Worm (Caenorhabditis elegans) whole organism, young adult: ENCODE data around the gene F23B12.1.
A peak's percentile ranks its signal among the peaks of the same experiment; 100 is the strongest.

Experiments used
- F33H1.4 ChIP-seq: fragments of 200-800 bp; sonication (Bioruptor generic); IDR thresholded peaks from 2 replicates; pipeline ENCODE4 v1.3.6; 2022; ENCODE audit warnings: missing genetic modification reagents, missing genetic modification characterization, missing compliant biosample characterization
- F52B5.7 ChIP-seq: sonication (generic microtip); optimal IDR thresholded peaks from 2 replicates; lab custom pipeline; 2016; ENCODE audit warnings: mild to moderate bottlenecking, missing genetic modification characterization, missing compliant biosample characterization
- K11D2.4 ChIP-seq: fragments of 200-800 bp; sonication (Bioruptor generic); IDR thresholded peaks from 2 replicates; pipeline ENCODE4 v1.3.6; 2022; ENCODE audit warnings: missing genetic modification reagents, missing genetic modification characterization, missing compliant biosample characterization
- T07F8.4 ChIP-seq: sonication (generic microtip); optimal IDR thresholded peaks from 2 replicates; lab custom pipeline; 2016; ENCODE audit warnings: mild to moderate bottlenecking, missing genetic modification characterization, moderate library complexity, missing compliant biosample characterization
- Y95B8A.8 ChIP-seq: fragments of 200-800 bp; sonication (Bioruptor generic); IDR thresholded peaks from 2 replicates; pipeline ENCODE4 v1.3.6; 2022; ENCODE audit warnings: missing genetic modification reagents, missing genetic modification characterization, missing compliant biosample characterization
- ZK185.1 ChIP-seq: sonication (generic microtip); optimal IDR thresholded peaks from 2 replicates; lab custom pipeline; 2016; ENCODE audit warnings: mild to moderate bottlenecking, missing genetic modification characterization, missing compliant biosample characterization; ENCODE audit not compliant: poor library complexity, severe bottlenecking
- ama-1 ChIP-seq, 3 experiments: fragments of 150-350 bp in 1 of 3; sonication (generic microtip) in 2 of 3; optimal IDR thresholded peaks; 2 replicates each; lab custom pipeline; 2014 to 2018; ENCODE audit warnings: missing biosample characterization in 2 of 3, missing genetic modification characterization in 2 of 3, missing genetic modification reagents in 2 of 3
- aptf-3 ChIP-seq: fragments of 200-800 bp; sonication (Bioruptor generic); IDR thresholded peaks from 2 replicates; pipeline ENCODE4 v1.3.6; 2022; ENCODE audit warnings: missing genetic modification characterization, missing compliant biosample characterization
- atf-7 ChIP-seq: sonication (generic microtip); optimal IDR thresholded peaks from 2 replicates; lab custom pipeline; 2017; ENCODE audit warnings: mild to moderate bottlenecking, missing genetic modification characterization, missing compliant biosample characterization
- attf-6 ChIP-seq: fragments of 200-800 bp; sonication (Bioruptor generic); IDR thresholded peaks from 2 replicates; pipeline ENCODE4 v1.3.6; 2022; ENCODE audit warnings: missing genetic modification reagents, missing genetic modification characterization, missing compliant biosample characterization
- bed-1 ChIP-seq: fragments of 200-800 bp; sonication (Bioruptor generic); IDR thresholded peaks from 2 replicates; pipeline ENCODE4 v1.3.6; 2022; ENCODE audit warnings: missing genetic modification reagents, missing genetic modification characterization, missing compliant biosample characterization
- cebp-1 ChIP-seq, 2 experiments: fragments of 200-800 bp in 1 of 2; sonication (Bioruptor generic) in 1 of 2; sonication (generic microtip) in 1 of 2; IDR thresholded peaks in 1 of 2; optimal IDR thresholded peaks in 1 of 2; 2 replicates each; pipeline versions ENCODE4 v1.3.6 to Lab custom; 2017 to 2022; ENCODE audit warnings: missing compliant biosample characterization in 2 of 2, missing genetic modification characterization in 2 of 2, mild to moderate bottlenecking in 1 of 2, missing genetic modification reagents in 1 of 2, moderate library complexity in 1 of 2
- egl-18 ChIP-seq: fragments of 200-800 bp; sonication (Bioruptor generic); IDR thresholded peaks from 2 replicates; pipeline ENCODE4 v1.3.6; 2022; ENCODE audit warnings: missing genetic modification reagents, missing genetic modification characterization, missing compliant biosample characterization
- him-1 ChIP-seq: sonication (generic microtip); optimal IDR thresholded peaks from 2 replicates; lab custom pipeline; 2016; ENCODE audit warnings: missing genotype, missing genetic modification reagents, missing genetic modification characterization, missing compliant biosample characterization
- hlh-26 ChIP-seq: fragments of 200-800 bp; sonication (Bioruptor generic); conservative IDR thresholded peaks from 2 replicates; pipeline ENCODE4 v1.3.6; 2022; ENCODE audit warnings: missing genetic modification reagents, missing genetic modification characterization, missing compliant biosample characterization
- hrde-1 ChIP-seq: sonication (generic microtip); optimal IDR thresholded peaks from 2 replicates; lab custom pipeline; 2016; ENCODE audit warnings: missing genetic modification characterization, mild to moderate bottlenecking, missing compliant biosample characterization, moderate library complexity, missing genotype, missing genetic modification reagents, borderline replicate concordance
- let-607 ChIP-seq, 2 experiments: fragments of 200-800 bp in 1 of 2; sonication (Bioruptor generic) in 1 of 2; sonication (generic microtip) in 1 of 2; optimal IDR thresholded peaks; 2 replicates each; lab custom pipeline; 2016 to 2018; ENCODE audit warnings: mild to moderate bottlenecking in 2 of 2, missing compliant biosample characterization in 2 of 2, missing genetic modification characterization in 2 of 2, moderate library complexity in 2 of 2, missing genotype in 1 of 2
- lin-35 ChIP-seq, 3 experiments: fragments of 150-350 bp in 2 of 3; sonication (generic microtip) in 1 of 3; optimal IDR thresholded peaks; 2 replicates each; lab custom pipeline; 2014 to 2018; ENCODE audit warnings: missing biosample characterization in 3 of 3, missing genetic modification characterization in 3 of 3, missing genetic modification reagents in 3 of 3
- lin-54 ChIP-seq: fragments of 200-800 bp; sonication (Bioruptor generic); optimal IDR thresholded peaks from 2 replicates; lab custom pipeline; 2018; ENCODE audit warnings: mild to moderate bottlenecking, missing genetic modification characterization, missing compliant biosample characterization
- lir-1 ChIP-seq: fragments of 200-800 bp; sonication (Bioruptor generic); conservative IDR thresholded peaks from 2 replicates; pipeline ENCODE4 v1.3.6; 2022; ENCODE audit warnings: missing genetic modification reagents, missing genetic modification characterization, missing compliant biosample characterization
- lsl-1 ChIP-seq: fragments of 200-800 bp; sonication (Bioruptor generic); optimal IDR thresholded peaks from 2 replicates; lab custom pipeline; 2018; ENCODE audit warnings: mild to moderate bottlenecking, missing genetic modification characterization, moderate library complexity, missing compliant biosample characterization
- madf-8 ChIP-seq: fragments of 200-800 bp; sonication (Bioruptor generic); conservative IDR thresholded peaks from 2 replicates; pipeline ENCODE4 v1.3.6; 2022; ENCODE audit warnings: missing genetic modification reagents, missing genetic modification characterization, missing compliant biosample characterization
- mcd-1 ChIP-seq: fragments of 200-800 bp; sonication (Bioruptor generic); IDR thresholded peaks from 2 replicates; pipeline ENCODE4 v1.3.6; 2022; ENCODE audit warnings: missing genetic modification reagents, missing genetic modification characterization, missing compliant biosample characterization
- mes-4 ChIP-seq: sonication (generic microtip); optimal IDR thresholded peaks from 2 replicates; lab custom pipeline; 2016; ENCODE audit warnings: missing genotype, missing genetic modification characterization, missing compliant biosample characterization
- pbrm-1 ChIP-seq: fragments of 200-800 bp; sonication (Bioruptor generic); IDR thresholded peaks from 2 replicates; pipeline ENCODE4 v1.3.6; 2022; ENCODE audit warnings: missing genetic modification reagents, missing genetic modification characterization, missing compliant biosample characterization
- rec-8 ChIP-seq, 2 experiments: sonication (generic microtip); optimal IDR thresholded peaks; 2 replicates each; lab custom pipeline; 2016; ENCODE audit warnings: mild to moderate bottlenecking in 2 of 2, missing genetic modification characterization in 2 of 2, missing genetic modification reagents in 2 of 2, missing genotype in 2 of 2, missing biosample characterization in 1 of 2, missing compliant biosample characterization in 1 of 2, moderate library complexity in 1 of 2
- repo-1 ChIP-seq: sonication (generic microtip); optimal IDR thresholded peaks from 2 replicates; lab custom pipeline; 2017; ENCODE audit warnings: mild to moderate bottlenecking, missing genetic modification characterization, missing compliant biosample characterization
- sdz-38 ChIP-seq: sonication (generic microtip); optimal IDR thresholded peaks from 2 replicates; lab custom pipeline; 2016; ENCODE audit warnings: missing genotype, missing genetic modification characterization, missing compliant biosample characterization
- snpc-3.4 ChIP-seq: sonication (generic microtip); optimal IDR thresholded peaks from 2 replicates; lab custom pipeline; 2017; ENCODE audit warnings: missing genetic modification characterization, mild to moderate bottlenecking, missing compliant biosample characterization, antibody characterized with exemption, moderate library complexity, missing genotype, missing genetic modification reagents
- tbp1 ChIP-seq: fragments of 200-800 bp; sonication (Bioruptor generic); optimal IDR thresholded peaks from 2 replicates; lab custom pipeline; 2018; ENCODE audit warnings: mild to moderate bottlenecking, missing genetic modification characterization, missing compliant biosample characterization

The F23B12.1 gene

ce11 chrV:14414964-14415564 lies 13.9 kb upstream of the F23B12.1 start, which contains the start of the genes nxf-1 and C15H11.11 (continued):
- TF ChIP-seq ZK185.1 (tag; lab: Kevin White, UChicago) (peak; percentile 74), him-1 (tag; lab: Kevin White, UChicago) (no peak), bed-1 (GFP tag; lab: Robert Waterston, UW) (no peak), lir-1 (GFP tag; lab: Robert Waterston, UW) (no peak; the same call in 1 of the 2 replicates), atf-7 (tag; lab: Kevin White, UChicago) (peak; percentile 73), cebp-1 (GFP tag; IDR thresholded peaks at IDR 0.05; lab: Robert Waterston, UW) (peak; percentile 54; the same call in 1 of the 2 replicates), cebp-1 (tag; optimal IDR thresholded peaks at IDR 0.05; lab: Kevin White, UChicago) (peak; percentile 90), F52B5.7 (tag; lab: Kevin White, UChicago) (no peak), hlh-26 (no peak), lin-35 (GFP tag; optimal IDR thresholded peaks at IDR 0.05; lab: Kevin White, UChicago) (peak in 1 of 3 experiments; percentile 33), mcd-1 (GFP tag; lab: Robert Waterston, UW) (peak; percentile 66), let-607 (tag; optimal IDR thresholded peaks at IDR 0.05; lab: Kevin White, UChicago) (peak in 1 of 2 experiments; percentile 10), K11D2.4 (GFP tag; lab: Robert Waterston, UW) (no peak), sdz-38 (tag; lab: Kevin White, UChicago) (no peak), mes-4 (tag; lab: Kevin White, UChicago) (no peak), T07F8.4 (tag; lab: Kevin White, UChicago) (no peak), lin-54 (GFP tag; lab: Kevin White, UChicago) (peak; percentile 39), aptf-3 (no peak), tbp1 (GFP tag; lab: Kevin White, UChicago) (peak; percentile 19), ama-1 (optimal IDR thresholded peaks at IDR 0.05; lab: Kevin White, UChicago) (peak; percentile 6), ama-1 (GFP tag; optimal IDR thresholded peaks at IDR 0.05; lab: Kevin White, UChicago) (no peak), attf-6 (GFP tag; lab: Robert Waterston, UW) (no peak)
- TF ChIP-seq, all 124 proteins: peak for 28

ce11 chrV:14417735-14418134 lies 11.2 kb upstream of the F23B12.1 start, which contains the start of the genes nxf-2 and set-31:
Gene nxf-2, minus strand, starts transcription at chrV:14417835.
Gene set-31, plus strand, starts transcription at chrV:14417903.
- peak; percentile 58 for TF ChIP-seq lsl-1 (GFP tag; lab: Kevin White, UChicago)
- TF ChIP-seq F33H1.4 (GFP tag; lab: Robert Waterston, UW), result peak; percentile 46; the same call in 1 of the 2 replicates
- no peak for TF ChIP-seq egl-18 (GFP tag; lab: Robert Waterston, UW)

- TF ChIP-seq ama-1 (optimal IDR thresholded peaks at IDR 0.05; lab: Kevin White, UChicago) (no peak), ama-1 (GFP tag; optimal IDR thresholded peaks at IDR 0.05; lab: Kevin White, UChicago) (peak in 1 of 2 experiments; percentile 58), lin-54 (GFP tag; lab: Kevin White, UChicago) (peak; percentile 4), cebp-1 (GFP tag; IDR thresholded peaks at IDR 0.05; lab: Robert Waterston, UW) (no peak), cebp-1 (tag; optimal IDR thresholded peaks at IDR 0.05; lab: Kevin White, UChicago) (peak; percentile 8), repo-1 (tag; lab: Kevin White, UChicago) (peak; percentile 21), pbrm-1 (GFP tag; lab: Robert Waterston, UW) (peak; percentile 51; the same call in 1 of the 2 replicates), madf-8 (GFP tag; lab: Robert Waterston, UW) (no peak), hrde-1 (peak; percentile 77), snpc-3.4 (tag; lab: Kevin White, UChicago) (peak; percentile 8), F52B5.7 (tag; lab: Kevin White, UChicago) (no peak), Y95B8A.8 (GFP tag; lab: Robert Waterston, UW) (peak; percentile 83; the same call in 1 of the 2 replicates), rec-8 (tag; optimal IDR thresholded peaks at IDR 0.05; lab: Kevin White, UChicago) (peak in 1 of 2 experiments; percentile 32)
These were observed 9.1 kb upstream of the F23B12.1 start for ce11 chrV:14419855-14420254.
